Worm (Caenorhabditis elegans) whole organism, mixed stage, embryonic: ENCODE data around the gene srx-133.

Source experiments
- M03D4.4 ChIP-seq: sonication (generic microtip); optimal IDR thresholded peaks from 2 replicates; lab custom pipeline; 2017; ENCODE audit warnings: mild to moderate bottlenecking, missing genetic modification characterization, missing compliant biosample characterization
- blmp-1 ChIP-seq: fragments of 150-350 bp; optimal IDR thresholded peaks from 2 replicates; lab custom pipeline; 2014; ENCODE audit warnings: missing biosample characterization, missing genetic modification characterization
- ceh-43 ChIP-seq: fragments of 200-800 bp; sonication (Bioruptor generic); optimal IDR thresholded peaks from 2 replicates; lab custom pipeline; 2018; ENCODE audit warnings: mild to moderate bottlenecking, missing genetic modification characterization, moderate library complexity, missing compliant biosample characterization
- ceh-83 ChIP-seq: fragments of 200-800 bp; sonication (Bioruptor generic); optimal IDR thresholded peaks from 2 replicates; lab custom pipeline; 2018; ENCODE audit warnings: mild to moderate bottlenecking, missing genetic modification characterization, missing compliant biosample characterization
- ces-1 ChIP-seq: fragments of 150-350 bp; optimal IDR thresholded peaks from 2 replicates; lab custom pipeline; 2014; ENCODE audit warnings: missing biosample characterization, missing genetic modification reagents, missing genetic modification characterization
- cnd-1 ChIP-seq: fragments of 200-800 bp; sonication (Bioruptor generic); optimal IDR thresholded peaks from 2 replicates; lab custom pipeline; 2018; ENCODE audit warnings: mild to moderate bottlenecking, missing genetic modification characterization, missing compliant biosample characterization
- elt-1 ChIP-seq: sonication (generic microtip); optimal IDR thresholded peaks from 2 replicates; lab custom pipeline; 2017; ENCODE audit warnings: missing genetic modification characterization, mild to moderate bottlenecking, missing compliant biosample characterization, antibody characterized with exemption, moderate library complexity, borderline replicate concordance; ENCODE audit not compliant: insufficient read depth
- flh-1 ChIP-seq: fragments of 200-800 bp; sonication (Bioruptor generic); optimal IDR thresholded peaks from 2 replicates; lab custom pipeline; 2018; ENCODE audit warnings: mild to moderate bottlenecking, missing genetic modification characterization, moderate library complexity, missing compliant biosample characterization
- lin-13 ChIP-seq: fragments of 150-350 bp; optimal IDR thresholded peaks from 2 replicates; lab custom pipeline; 2014; ENCODE audit warnings: missing biosample characterization, missing genetic modification characterization
- lsy-2 ChIP-seq: fragments of 150-350 bp; optimal IDR thresholded peaks from 2 replicates; lab custom pipeline; 2014; ENCODE audit warnings: missing biosample characterization, missing genetic modification characterization
- mab-5 ChIP-seq: fragments of 150-350 bp; optimal IDR thresholded peaks from 2 replicates; lab custom pipeline; 2014; ENCODE audit warnings: missing biosample characterization, missing genetic modification characterization
- mep-1 ChIP-seq: fragments of 150-350 bp; optimal IDR thresholded peaks from 2 replicates; lab custom pipeline; 2017; ENCODE audit warnings: missing biosample characterization, missing genetic modification reagents, missing genetic modification characterization, inconsistent platforms
- mls-2 ChIP-seq: sonication (generic microtip); optimal IDR thresholded peaks from 2 replicates; lab custom pipeline; 2016; ENCODE audit warnings: mild to moderate bottlenecking, missing genetic modification characterization, moderate library complexity, missing compliant biosample characterization
- nhr-12 ChIP-seq: fragments of 150-350 bp; optimal IDR thresholded peaks from 2 replicates; lab custom pipeline; 2014; ENCODE audit warnings: missing biosample characterization, missing genetic modification characterization
- nhr-2 ChIP-seq: fragments of 150-350 bp; optimal IDR thresholded peaks from 2 replicates; lab custom pipeline; 2014; ENCODE audit warnings: missing biosample characterization, missing genetic modification characterization
- nhr-237 ChIP-seq: fragments of 150-350 bp; optimal IDR thresholded peaks from 2 replicates; lab custom pipeline; 2014; ENCODE audit warnings: missing biosample characterization, missing genetic modification characterization
- nhr-28 ChIP-seq: fragments of 150-350 bp; optimal IDR thresholded peaks from 2 replicates; lab custom pipeline; 2014; ENCODE audit warnings: missing biosample characterization, missing genetic modification characterization
- nhr-76 ChIP-seq: sonication (generic microtip); optimal IDR thresholded peaks from 2 replicates; lab custom pipeline; 2017; ENCODE audit warnings: missing biosample characterization, missing genetic modification characterization
- sem-2 ChIP-seq: fragments of 200-800 bp; sonication (Bioruptor generic); optimal IDR thresholded peaks from 2 replicates; lab custom pipeline; 2018; ENCODE audit warnings: mild to moderate bottlenecking, missing genetic modification characterization, missing compliant biosample characterization
- tbx-8 ChIP-seq: fragments of 200-800 bp; sonication (Bioruptor generic); optimal IDR thresholded peaks from 2 replicates; lab custom pipeline; 2018; ENCODE audit warnings: mild to moderate bottlenecking, missing genetic modification characterization, moderate library complexity, missing compliant biosample characterization
- unc-120 ChIP-seq: sonication (generic microtip); optimal IDR thresholded peaks from 2 replicates; lab custom pipeline; 2017; ENCODE audit warnings: missing genetic modification characterization, missing compliant biosample characterization; ENCODE audit not compliant: poor library complexity, severe bottlenecking
- unc-39 ChIP-seq: fragments of 150-350 bp; optimal IDR thresholded peaks from 2 replicates; lab custom pipeline; 2014; ENCODE audit warnings: missing biosample characterization, missing genetic modification characterization
- unc-62 ChIP-seq: fragments of 150-350 bp; optimal IDR thresholded peaks from 2 replicates; lab custom pipeline; 2014; ENCODE audit warnings: missing biosample characterization, missing genetic modification reagents, missing genetic modification characterization
- zip-8 ChIP-seq: fragments of 150-350 bp; optimal IDR thresholded peaks from 2 replicates; lab custom pipeline; 2014; ENCODE audit warnings: missing biosample characterization, missing genetic modification characterization

srx-133 gene

ce11 chrV:13898356-13898755, 49.9 kb downstream of the srx-133 start, which contains the start of gene cyp-35C1:
Gene cyp-35C1, minus strand, starts transcription at chrV:13898487.
- TF ChIP-seq nhr-76 (no peak), flh-1 (GFP tag; lab: Kevin White, UChicago) (no peak), unc-39 (tag; lab: Kevin White, UChicago) (no peak), lin-13 (tag; lab: Kevin White, UChicago) (no peak), ceh-43 (no peak), M03D4.4 (tag; lab: Kevin White, UChicago) (no peak), unc-120 (tag; lab: Kevin White, UChicago) (no peak), nhr-12 (tag; lab: Kevin White, UChicago) (no peak), nhr-28 (tag; lab: Kevin White, UChicago) (no peak), ces-1 (GFP tag; lab: Kevin White, UChicago) (no peak), lsy-2 (no peak), elt-1 (tag; lab: Kevin White, UChicago) (no peak)

ce11 chrV:13899213-13899612, 50.7 kb downstream of the srx-133 start, which contains the start of gene oac-3:
Gene oac-3, plus strand, starts transcription at chrV:13899513.
- no peak for TF ChIP-seq nhr-237 (tag; lab: Kevin White, UChicago)
- no peak for TF ChIP-seq mep-1 (tag; lab: Kevin White, UChicago)
- TF ChIP-seq ceh-83 (GFP tag; lab: Kevin White, UChicago), result no peak
- no peak for TF ChIP-seq cnd-1 (tag; lab: Kevin White, UChicago)
- TF ChIP-seq mab-5 (tag; lab: Kevin White, UChicago), result no peak
- TF ChIP-seq nhr-2, result no peak
- no peak for TF ChIP-seq nhr-12 (tag; lab: Kevin White, UChicago)
- TF ChIP-seq flh-1 (GFP tag; lab: Kevin White, UChicago), result no peak
- no peak for TF ChIP-seq ceh-43
- no peak for TF ChIP-seq ces-1 (GFP tag; lab: Kevin White, UChicago)
- TF ChIP-seq M03D4.4 (tag; lab: Kevin White, UChicago), result no peak
- no peak for TF ChIP-seq tbx-8 (GFP tag; lab: Kevin White, UChicago)
- TF ChIP-seq unc-62 (GFP tag; lab: Kevin White, UChicago), result no peak
- TF ChIP-seq mls-2, result no peak
- no peak for TF ChIP-seq sem-2 (GFP tag; lab: Kevin White, UChicago)
- TF ChIP-seq blmp-1, result no peak
- TF ChIP-seq zip-8 (tag; lab: Kevin White, UChicago), result no peak
- TF ChIP-seq lsy-2, result no peak
- TF ChIP-seq, all 35 proteins: peak for 0
